Fruit fly (Drosophila melanogaster) whole organism, embryonic: ENCODE measurements around the gene CalpB.

Experiments used
- CG16863 ChIP-seq: fragments of 200-800 bp; sonication (Bioruptor generic); optimal IDR thresholded peaks from 3 replicates; lab custom pipeline; 2016; ENCODE audit warnings: missing biosample characterization, missing genetic modification characterization
- CG43689 ChIP-seq: fragments of 200-800 bp; sonication (Bioruptor generic); IDR thresholded peaks from 2 replicates; pipeline ENCODE4 v1.3.6; 2022; ENCODE audit warnings: missing biosample characterization, missing genetic modification characterization
- CG6791 ChIP-seq: fragments of 200-800 bp; sonication (Bioruptor generic); IDR thresholded peaks from 3 replicates; pipeline ENCODE4 v1.3.6; 2022; ENCODE audit warnings: missing biosample characterization, missing genetic modification characterization; ENCODE audit not compliant: partially characterized antibody
- CG9932 ChIP-seq: fragments of 200-800 bp; sonication (Bioruptor generic); IDR thresholded peaks from 2 replicates; pipeline ENCODE4 v1.3.6; 2022; ENCODE audit warnings: missing biosample characterization, missing genetic modification characterization
- Stat92E ChIP-seq, 3 experiments: fragments of >200 bp in 2 of 3; fragments of 200-800 bp in 1 of 3; sonication (Bioruptor generic) in 1 of 3; optimal IDR thresholded peaks; 2 replicates each; lab custom pipeline; 2017 to 2019; ENCODE audit warnings: missing biosample characterization in 3 of 3, missing genetic modification characterization in 3 of 3, mild to moderate bottlenecking in 1 of 3, moderate library complexity in 1 of 3
- bowl ChIP-seq: fragments of 200-800 bp; sonication (Bioruptor generic); IDR thresholded peaks from 2 replicates; pipeline ENCODE4 v1.3.6; 2022; ENCODE audit warnings: missing biosample characterization, missing genetic modification characterization
- en ChIP-seq: fragments of 200-800 bp; sonication (Bioruptor generic); optimal IDR thresholded peaks from 2 replicates; lab custom pipeline; 2016; ENCODE audit warnings: missing biosample characterization, missing genetic modification characterization
- hbn ChIP-seq: fragments of 200-800 bp; sonication (Bioruptor generic); IDR thresholded peaks from 2 replicates; pipeline ENCODE4 v1.3.6; 2022; ENCODE audit warnings: missing biosample characterization, missing genetic modification characterization; ENCODE audit not compliant: partially characterized antibody
- maf-S ChIP-seq: fragments of 200-800 bp; sonication (Bioruptor generic); optimal IDR thresholded peaks from 2 replicates; lab custom pipeline; 2016; ENCODE audit warnings: missing biosample characterization, missing genetic modification characterization
- pan ChIP-seq, 4 experiments: fragments of >200 bp in 3 of 4; fragments of 200-800 bp in 1 of 4; sonication (Bioruptor generic) in 1 of 4; optimal IDR thresholded peaks in 3 of 4; IDR thresholded peaks in 1 of 4; 2 replicates each; pipeline versions ENCODE4 v1.3.6 to Lab custom; 2017 to 2022; ENCODE audit warnings: missing biosample characterization in 2 of 4, missing genetic modification characterization in 2 of 4, mixed read lengths in 1 of 4
- zfh1 ChIP-seq: fragments of 200-800 bp; sonication (Bioruptor generic); IDR thresholded peaks from 3 replicates; pipeline ENCODE4 v1.3.6; 2022; ENCODE audit warnings: missing biosample characterization, missing genetic modification characterization

- no peak for TF ChIP-seq bowl (GFP tag; lab: Robert Waterston, UW)
- no peak for TF ChIP-seq hbn (GFP tag; lab: Robert Waterston, UW)
- TF ChIP-seq CG43689 (GFP tag; lab: Robert Waterston, UW) = no peak
- no peak for TF ChIP-seq maf-S (GFP tag; lab: Kevin White, UChicago)
- TF ChIP-seq en (GFP tag; lab: Kevin White, UChicago) = no peak
- TF ChIP-seq zfh1 (GFP tag; lab: Robert Waterston, UW) = no peak
- TF ChIP-seq CG9932 = no peak
- TF ChIP-seq CG6791 = no peak
- no peak for TF ChIP-seq pan (optimal IDR thresholded peaks at IDR 0.05; lab: Kevin White, UChicago)
- TF ChIP-seq pan (GFP tag; optimal IDR thresholded peaks at IDR 0.05 in 1 of 2, IDR thresholded peaks at IDR 0.05 in 1 of 2) = no peak
- no peak for TF ChIP-seq Stat92E (GFP tag; optimal IDR thresholded peaks at IDR 0.05; lab: Kevin White, UChicago)
- no peak for TF ChIP-seq CG16863 (GFP tag; lab: Kevin White, UChicago)
Observed at dm6 chr3L:9842043-9842442, 46.5 kb upstream of the CalpB start.
